Worm (Caenorhabditis elegans) whole organism, L3 larva: ENCODE measurements around the gene fbxb-14.

ENCODE experiments used
- R02D3.7 ChIP-seq: fragments of 150-350 bp; optimal IDR thresholded peaks from 2 replicates; lab custom pipeline; 2014; ENCODE audit warnings: missing biosample characterization, missing genetic modification characterization
- ZK546.5 ChIP-seq: sonication (generic microtip); optimal IDR thresholded peaks from 2 replicates; lab custom pipeline; 2017; ENCODE audit warnings: missing biosample characterization, missing genetic modification characterization
- aly-2 ChIP-seq: fragments of 150-350 bp; optimal IDR thresholded peaks from 2 replicates; lab custom pipeline; 2014; ENCODE audit warnings: missing biosample characterization, missing genetic modification characterization
- ama-1 ChIP-seq: fragments of 150-350 bp; optimal IDR thresholded peaks from 2 replicates; lab custom pipeline; 2018
- ceh-16 ChIP-seq: sonication (generic microtip); optimal IDR thresholded peaks from 2 replicates; lab custom pipeline; 2017; ENCODE audit warnings: missing biosample characterization, missing genetic modification characterization
- ceh-82 ChIP-seq: fragments of 150-350 bp; optimal IDR thresholded peaks from 2 replicates; lab custom pipeline; 2014; ENCODE audit warnings: missing biosample characterization, missing genetic modification characterization
- ceh-9 ChIP-seq: sonication (generic microtip); optimal IDR thresholded peaks from 2 replicates; lab custom pipeline; 2018; ENCODE audit warnings: missing biosample characterization, missing genetic modification characterization
- daf-12 ChIP-seq: fragments of 150-350 bp; optimal IDR thresholded peaks from 2 replicates; lab custom pipeline; 2014; ENCODE audit warnings: missing biosample characterization, missing genetic modification reagents, missing genetic modification characterization
- egl-27 ChIP-seq: sonication (generic microtip); optimal IDR thresholded peaks from 4 replicates; lab custom pipeline; 2017; ENCODE audit warnings: missing biosample characterization, missing genetic modification reagents, missing genetic modification characterization
- egl-5 ChIP-seq: fragments of 150-350 bp; optimal IDR thresholded peaks from 2 replicates; lab custom pipeline; 2017; ENCODE audit warnings: missing biosample characterization, missing genetic modification reagents, missing genetic modification characterization, inconsistent platforms
- elt-1 ChIP-seq: fragments of 150-350 bp; optimal IDR thresholded peaks from 2 replicates; lab custom pipeline; 2014; ENCODE audit warnings: missing biosample characterization, missing genetic modification characterization
- elt-2 ChIP-seq: sonication (generic microtip); optimal IDR thresholded peaks from 2 replicates; lab custom pipeline; 2016; ENCODE audit warnings: missing genetic modification reagents, mild to moderate bottlenecking, missing genetic modification characterization, missing compliant biosample characterization
- elt-3 ChIP-seq, 3 experiments: fragments of 150-350 bp in 1 of 3; sonication (generic microtip) in 2 of 3; optimal IDR thresholded peaks; 2 replicates in 2 of 3; 4 replicates in 1 of 3; lab custom pipeline; 2014 to 2017; ENCODE audit warnings: missing biosample characterization in 3 of 3, missing genetic modification characterization in 3 of 3
- eor-1 ChIP-seq, 2 experiments: fragments of 150-350 bp; optimal IDR thresholded peaks; 2 replicates each; lab custom pipeline; 2014 to 2018; ENCODE audit warnings: missing biosample characterization in 2 of 2, missing genetic modification characterization in 2 of 2
- fkh-10 ChIP-seq: sonication (generic microtip); optimal IDR thresholded peaks from 2 replicates; lab custom pipeline; 2017; ENCODE audit warnings: missing biosample characterization, missing genetic modification reagents, missing genetic modification characterization
- fkh-2 ChIP-seq: fragments of 150-350 bp; optimal IDR thresholded peaks from 2 replicates; lab custom pipeline; 2014; ENCODE audit warnings: missing biosample characterization, missing genetic modification reagents, missing genetic modification characterization
- hmg-11 ChIP-seq: sonication (generic microtip); optimal IDR thresholded peaks from 2 replicates; lab custom pipeline; 2016; ENCODE audit warnings: missing genetic modification characterization, missing compliant biosample characterization
- jun-1 ChIP-seq: fragments of 150-350 bp; optimal IDR thresholded peaks from 2 replicates; lab custom pipeline; 2014; ENCODE audit warnings: missing biosample characterization, missing genetic modification reagents, missing genetic modification characterization
- lin-15B ChIP-seq: fragments of 150-350 bp; optimal IDR thresholded peaks from 2 replicates; lab custom pipeline; 2014; ENCODE audit warnings: missing biosample characterization, missing genetic modification characterization
- lin-39 ChIP-seq: fragments of 150-350 bp; optimal IDR thresholded peaks from 2 replicates; lab custom pipeline; 2018; ENCODE audit warnings: missing biosample characterization, missing genetic modification reagents, missing genetic modification characterization
- lsy-12 ChIP-seq: sonication (generic microtip); optimal IDR thresholded peaks from 2 replicates; lab custom pipeline; 2016; ENCODE audit warnings: mild to moderate bottlenecking, missing genetic modification characterization, missing compliant biosample characterization
- mdl-1 ChIP-seq: fragments of 150-350 bp; optimal IDR thresholded peaks from 2 replicates; lab custom pipeline; 2014; ENCODE audit warnings: missing biosample characterization, missing genetic modification characterization
- mml-1 ChIP-seq: fragments of 150-350 bp; sonication (generic microtip); optimal IDR thresholded peaks from 3 replicates; lab custom pipeline; 2014; ENCODE audit warnings: missing biosample characterization, missing genetic modification characterization
- nfya-1 ChIP-seq: sonication (generic microtip); optimal IDR thresholded peaks from 2 replicates; lab custom pipeline; 2017; ENCODE audit warnings: missing genetic modification characterization, mild to moderate bottlenecking, missing compliant biosample characterization, antibody characterized with exemption, moderate library complexity; ENCODE audit not compliant: insufficient read depth
- nhr-11 ChIP-seq: fragments of 150-350 bp; optimal IDR thresholded peaks from 2 replicates; lab custom pipeline; 2014; ENCODE audit warnings: missing biosample characterization, missing genetic modification characterization
- nhr-12 ChIP-seq: fragments of 150-350 bp; optimal IDR thresholded peaks from 2 replicates; lab custom pipeline; 2014; ENCODE audit warnings: missing biosample characterization, missing genetic modification characterization
- nhr-23 ChIP-seq: fragments of 150-350 bp; optimal IDR thresholded peaks from 2 replicates; lab custom pipeline; 2014; ENCODE audit warnings: missing biosample characterization, missing genetic modification reagents, missing genetic modification characterization
- nhr-237 ChIP-seq: fragments of 150-350 bp; optimal IDR thresholded peaks from 2 replicates; lab custom pipeline; 2014; ENCODE audit warnings: missing biosample characterization, missing genetic modification characterization
- nhr-25 ChIP-seq: sonication (generic microtip); optimal IDR thresholded peaks from 2 replicates; lab custom pipeline; 2017; ENCODE audit warnings: missing biosample characterization, missing genetic modification characterization
- nhr-28 ChIP-seq: fragments of 150-350 bp; optimal IDR thresholded peaks from 2 replicates; lab custom pipeline; 2014; ENCODE audit warnings: missing biosample characterization, missing genetic modification characterization
- nhr-43 ChIP-seq: sonication (generic microtip); optimal IDR thresholded peaks from 2 replicates; lab custom pipeline; 2016; ENCODE audit warnings: mild to moderate bottlenecking, missing genetic modification characterization, missing compliant biosample characterization; ENCODE audit not compliant: poor library complexity, severe bottlenecking
- nhr-67 ChIP-seq: fragments of 150-350 bp; optimal IDR thresholded peaks from 2 replicates; lab custom pipeline; 2014; ENCODE audit warnings: missing biosample characterization, missing genetic modification characterization
- nhr-76 ChIP-seq: fragments of 150-350 bp; sonication (generic microtip); optimal IDR thresholded peaks from 5 replicates; lab custom pipeline; 2014; ENCODE audit warnings: missing biosample characterization, missing genetic modification characterization
- nhr-77 ChIP-seq: fragments of 150-350 bp; optimal IDR thresholded peaks from 2 replicates; lab custom pipeline; 2014; ENCODE audit warnings: missing biosample characterization, missing genetic modification characterization
- pha-4 ChIP-seq: fragments of 150-350 bp; optimal IDR thresholded peaks from 2 replicates; lab custom pipeline; 2014; ENCODE audit warnings: missing biosample characterization, missing genetic modification reagents, missing genetic modification characterization
- pqm-1 ChIP-seq: fragments of 150-350 bp; optimal IDR thresholded peaks from 2 replicates; lab custom pipeline; 2017; ENCODE audit warnings: missing biosample characterization, missing genetic modification characterization, inconsistent platforms
- sea-2 ChIP-seq: fragments of 150-350 bp; sonication (generic microtip); optimal IDR thresholded peaks from 4 replicates; lab custom pipeline; 2014; ENCODE audit warnings: missing biosample characterization, missing genetic modification reagents, missing genetic modification characterization
- skn-1 ChIP-seq: fragments of 150-350 bp; optimal IDR thresholded peaks from 2 replicates; lab custom pipeline; 2014; ENCODE audit warnings: missing biosample characterization, missing genetic modification characterization
- tbx-2 ChIP-seq: sonication (generic microtip); optimal IDR thresholded peaks from 2 replicates; lab custom pipeline; 2016; ENCODE audit warnings: mild to moderate bottlenecking, missing genetic modification characterization, missing compliant biosample characterization
- unc-39 ChIP-seq: sonication (generic microtip); optimal IDR thresholded peaks from 4 replicates; lab custom pipeline; 2017; ENCODE audit warnings: missing biosample characterization, missing genetic modification characterization
- unc-62 ChIP-seq: fragments of 150-350 bp; sonication (generic microtip); optimal IDR thresholded peaks from 4 replicates; lab custom pipeline; 2014; ENCODE audit warnings: missing biosample characterization, missing genetic modification reagents, missing genetic modification characterization
- zag-1 ChIP-seq: fragments of 150-350 bp; optimal IDR thresholded peaks from 2 replicates; lab custom pipeline; 2014; ENCODE audit warnings: missing biosample characterization, missing genetic modification characterization
- ztf-11 ChIP-seq: fragments of 150-350 bp; optimal IDR thresholded peaks from 2 replicates; lab custom pipeline; 2014; ENCODE audit warnings: missing biosample characterization, missing genetic modification characterization
- ztf-4 ChIP-seq: fragments of 150-350 bp; optimal IDR thresholded peaks from 2 replicates; lab custom pipeline; 2014; ENCODE audit warnings: missing biosample characterization, missing genetic modification characterization

Gene fbxb-14

DNA sequence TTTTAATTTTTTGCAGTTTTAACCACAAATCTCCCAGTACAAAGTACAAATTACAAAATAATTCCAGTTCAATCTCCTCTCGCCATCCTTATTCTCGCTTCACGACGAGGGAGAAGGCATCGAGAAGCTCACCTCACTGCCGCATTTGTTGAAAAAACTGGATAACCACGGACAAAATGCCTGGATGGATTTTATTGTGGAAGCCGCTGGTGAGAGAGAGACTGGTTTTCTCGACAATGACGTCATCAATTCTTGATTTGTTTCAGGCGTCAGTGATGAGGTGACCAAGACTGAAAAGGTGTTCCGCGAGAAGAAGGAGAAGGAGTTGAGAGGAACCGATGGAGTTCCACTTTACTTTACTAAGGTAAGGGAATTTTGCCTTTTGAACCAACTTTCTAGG is 33.0 kb downstream of the fbxb-14 start:
- TF ChIP-seq nhr-43 (tag; lab: Kevin White, UChicago) (peak; percentile 74), egl-27 (no peak)

DNA sequence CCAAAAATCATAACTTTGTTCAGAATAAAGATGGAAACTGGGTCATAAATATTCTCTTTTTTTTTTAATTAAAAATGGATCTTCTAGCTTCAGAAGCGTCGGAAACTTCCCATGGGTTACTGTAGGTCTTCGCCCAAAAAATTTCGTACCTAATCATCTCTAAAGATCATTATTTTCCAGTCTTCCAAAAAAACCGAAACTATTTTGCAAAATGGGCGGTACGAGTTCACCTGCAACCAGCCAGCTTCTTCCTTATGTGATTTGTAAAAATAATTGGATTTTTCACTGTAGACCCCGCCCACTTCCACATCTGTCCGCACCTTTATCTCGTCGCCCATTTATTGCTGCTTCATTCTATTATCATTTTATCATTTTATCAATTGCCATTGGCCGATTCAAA is 36.1 kb downstream of the fbxb-14 start, which contains the start of gene mlt-10:
Gene mlt-10, plus strand, starts transcription at position 301 of the 400 bp plus-strand sequence.
- no peak for TF ChIP-seq ceh-16 (tag; lab: Kevin White, UChicago)
- no peak for TF ChIP-seq egl-5
- TF ChIP-seq mml-1 (tag; lab: Kevin White, UChicago): no peak
- no peak for TF ChIP-seq nhr-28 (tag; lab: Kevin White, UChicago)
- no peak for TF ChIP-seq ceh-82 (tag; lab: Kevin White, UChicago)
- no peak for TF ChIP-seq sea-2 (GFP tag; lab: Kevin White, UChicago)
- TF ChIP-seq nhr-43 (tag; lab: Kevin White, UChicago): no peak
- TF ChIP-seq ZK546.5 (tag; lab: Kevin White, UChicago): no peak
- TF ChIP-seq elt-1: no peak
- no peak for TF ChIP-seq tbx-2 (tag; lab: Kevin White, UChicago)
- no peak for TF ChIP-seq elt-2
- no peak for TF ChIP-seq nhr-237 (tag; lab: Kevin White, UChicago)
- TF ChIP-seq nhr-76: no peak
- TF ChIP-seq zag-1 (tag; lab: Kevin White, UChicago): no peak
- no peak for TF ChIP-seq ceh-9 (tag; lab: Kevin White, UChicago)
- TF ChIP-seq aly-2 (tag; lab: Kevin White, UChicago): no peak
- no peak for TF ChIP-seq nhr-67 (tag; lab: Kevin White, UChicago)
- TF ChIP-seq hmg-11 (tag; lab: Kevin White, UChicago): no peak

DNA sequence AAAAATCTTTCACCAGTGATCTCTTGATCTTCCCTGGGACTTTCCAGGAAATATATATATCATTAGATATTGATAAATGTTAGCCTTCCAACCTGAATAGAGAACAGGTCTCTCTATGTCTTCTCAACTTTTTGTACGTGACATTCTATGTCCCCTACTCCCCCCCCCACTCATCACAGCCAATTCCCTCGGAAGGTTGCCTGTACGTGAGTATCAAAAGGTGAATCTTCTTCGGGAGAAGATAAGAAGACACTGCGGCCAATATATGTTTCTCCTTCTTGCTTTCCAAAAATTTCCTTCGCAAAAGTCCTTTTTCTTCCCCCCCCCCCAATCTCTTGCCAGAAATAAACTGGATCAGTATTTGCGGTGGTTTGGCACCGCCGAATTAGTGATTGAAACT is 40.1 kb downstream of the fbxb-14 start:
- TF ChIP-seq elt-2 (no peak), lin-15B (tag; lab: Kevin White, UChicago) (no peak), lsy-12 (tag; lab: Kevin White, UChicago) (no peak), nhr-25 (no peak), ztf-4 (tag; lab: Kevin White, UChicago) (no peak), pha-4 (no peak), eor-1 (tag; optimal IDR thresholded peaks at IDR 0.05; lab: Kevin White, UChicago) (no peak), ztf-11 (tag; lab: Kevin White, UChicago) (no peak), egl-5 (no peak), nhr-67 (tag; lab: Kevin White, UChicago) (no peak), unc-39 (tag; lab: Kevin White, UChicago) (no peak), nhr-77 (tag; lab: Kevin White, UChicago) (no peak), tbx-2 (tag; lab: Kevin White, UChicago) (no peak), fkh-2 (tag; lab: Kevin White, UChicago) (no peak), sea-2 (GFP tag; lab: Kevin White, UChicago) (no peak), aly-2 (tag; lab: Kevin White, UChicago) (no peak), mdl-1 (tag; lab: Kevin White, UChicago) (no peak), fkh-10 (GFP tag; lab: Kevin White, UChicago) (no peak), skn-1 (no peak), nhr-237 (tag; lab: Kevin White, UChicago) (no peak), nhr-76 (no peak), egl-27 (no peak), mml-1 (tag; lab: Kevin White, UChicago) (no peak), nhr-11 (tag; lab: Kevin White, UChicago) (no peak), ceh-16 (tag; lab: Kevin White, UChicago) (no peak), ama-1 (peak; percentile 9), ceh-9 (tag; lab: Kevin White, UChicago) (no peak), elt-1 (no peak), lin-39 (tag; lab: Kevin White, UChicago) (no peak), unc-62 (GFP tag; lab: Kevin White, UChicago) (peak; percentile 5), R02D3.7 (tag; lab: Kevin White, UChicago) (no peak), pqm-1 (tag; lab: Kevin White, UChicago) (no peak), nhr-23 (tag; lab: Kevin White, UChicago) (peak; percentile 60), hmg-11 (tag; lab: Kevin White, UChicago) (no peak), nfya-1 (tag; lab: Kevin White, UChicago) (peak; percentile 6), nhr-43 (tag; lab: Kevin White, UChicago) (peak; percentile 58), ceh-82 (tag; lab: Kevin White, UChicago) (no peak), nhr-12 (no peak), daf-12 (tag; lab: Kevin White, UChicago) (no peak), elt-3 (tag; optimal IDR thresholded peaks at IDR 0.05; lab: Kevin White, UChicago) (peak in 1 of 3 experiments; percentile 8), jun-1 (tag; lab: Kevin White, UChicago) (no peak)
